Fruit fly (Drosophila melanogaster) whole organism: ENCODE results near the gene lbe.

Source experiments
- CG8478 ChIP-seq: fragments of >200 bp; optimal IDR thresholded peaks from 2 replicates; lab custom pipeline; 2018; ENCODE audit warnings: inconsistent platforms
- usp ChIP-seq: fragments of >200 bp; optimal IDR thresholded peaks from 2 replicates; lab custom pipeline; 2017; ENCODE audit warnings: missing biosample characterization, missing genetic modification characterization, mixed read lengths

- TF ChIP-seq usp: no peak
- TF ChIP-seq CG8478: no peak
Observed at dm6 chr3R:21407145-21407544, 39.2 kb downstream of the lbe start, which contains the start of gene CheB93a.
